Fruit fly (Drosophila melanogaster) whole organism, embryonic: ENCODE data around the gene Ythdc1.
A peak's percentile ranks its signal among the peaks of the same experiment; 100 is the strongest.

Experiments used
- Abd-B ChIP-seq: fragments of 200-800 bp; sonication (Bioruptor generic); optimal IDR thresholded peaks from 2 replicates; lab custom pipeline; 2018; ENCODE audit warnings: missing biosample characterization, mild to moderate bottlenecking, missing genetic modification characterization, moderate library complexity
- BEAF-32 ChIP-seq: fragments of 200-800 bp; sonication (Bioruptor generic); optimal IDR thresholded peaks from 3 replicates; lab custom pipeline; 2017; ENCODE audit warnings: missing biosample characterization, missing genetic modification characterization, mild to moderate bottlenecking, moderate library complexity, missing genetic modification reagents
- Bteb2 ChIP-seq: fragments of 200-800 bp; sonication (Bioruptor generic); optimal IDR thresholded peaks from 2 replicates; lab custom pipeline; 2016; ENCODE audit warnings: missing biosample characterization, missing genetic modification characterization
- CG10321 ChIP-seq: fragments of 200-800 bp; sonication (Bioruptor generic); IDR thresholded peaks from 2 replicates; pipeline ENCODE4 v1.3.6; 2022; ENCODE audit warnings: missing biosample characterization, missing genetic modification characterization
- CG12071 ChIP-seq: fragments of 200-800 bp; sonication (Bioruptor generic); optimal IDR thresholded peaks from 3 replicates; lab custom pipeline; 2018; ENCODE audit warnings: missing biosample characterization, mild to moderate bottlenecking, missing genetic modification characterization
- CG13287 ChIP-seq: fragments of 200-800 bp; sonication (Bioruptor generic); IDR thresholded peaks from 2 replicates; pipeline ENCODE4 v1.3.6; 2022; ENCODE audit warnings: missing biosample characterization, missing genetic modification characterization; ENCODE audit not compliant: partially characterized antibody
- CG13775 ChIP-seq: fragments of 200-800 bp; sonication (Bioruptor generic); optimal IDR thresholded peaks from 3 replicates; lab custom pipeline; 2017; ENCODE audit warnings: missing biosample characterization, mild to moderate bottlenecking, missing genetic modification characterization
- CG14050 ChIP-seq: fragments of 200-800 bp; sonication (Bioruptor generic); IDR thresholded peaks from 3 replicates; pipeline ENCODE4 v1.3.6; 2022; ENCODE audit warnings: missing biosample characterization, missing genetic modification characterization
- CG14965 ChIP-seq: fragments of 200-800 bp; sonication (Bioruptor generic); optimal IDR thresholded peaks from 2 replicates; lab custom pipeline; 2016; ENCODE audit warnings: missing biosample characterization, missing genetic modification characterization, borderline replicate concordance
- CG15073 ChIP-seq: fragments of 200-800 bp; sonication (Bioruptor generic); optimal IDR thresholded peaks from 2 replicates; lab custom pipeline; 2016; ENCODE audit warnings: missing biosample characterization, missing genetic modification characterization
- CG16863 ChIP-seq: fragments of 200-800 bp; sonication (Bioruptor generic); optimal IDR thresholded peaks from 3 replicates; lab custom pipeline; 2016; ENCODE audit warnings: missing biosample characterization, missing genetic modification characterization
- CG17802 ChIP-seq: fragments of 200-800 bp; sonication (Bioruptor generic); optimal IDR thresholded peaks from 2 replicates; lab custom pipeline; 2018; ENCODE audit warnings: missing biosample characterization, mild to moderate bottlenecking, missing genetic modification characterization, moderate library complexity
- CG1792 ChIP-seq: fragments of 200-800 bp; sonication (Bioruptor generic); optimal IDR thresholded peaks from 2 replicates; lab custom pipeline; 2016; ENCODE audit warnings: missing biosample characterization, missing genetic modification characterization
- CG18476 ChIP-seq: fragments of 200-800 bp; sonication (Bioruptor generic); optimal IDR thresholded peaks from 2 replicates; lab custom pipeline; 2016; ENCODE audit warnings: missing biosample characterization, mild to moderate bottlenecking, missing genetic modification characterization
- CG31365 ChIP-seq: fragments of 200-800 bp; sonication (Bioruptor generic); optimal IDR thresholded peaks from 2 replicates; lab custom pipeline; 2018; ENCODE audit warnings: missing biosample characterization, mild to moderate bottlenecking, missing genetic modification characterization
- CG32767 ChIP-seq: fragments of 200-800 bp; sonication (Bioruptor generic); IDR thresholded peaks from 2 replicates; pipeline ENCODE4 v1.3.6; 2022; ENCODE audit warnings: missing biosample characterization, missing genetic modification characterization
- CG4282 ChIP-seq: fragments of 200-800 bp; sonication (Bioruptor generic); optimal IDR thresholded peaks from 2 replicates; lab custom pipeline; 2016; ENCODE audit warnings: missing biosample characterization, missing genetic modification characterization
- CG43689 ChIP-seq: fragments of 200-800 bp; sonication (Bioruptor generic); IDR thresholded peaks from 2 replicates; pipeline ENCODE4 v1.3.6; 2022; ENCODE audit warnings: missing biosample characterization, missing genetic modification characterization
- CG5180 ChIP-seq: fragments of 200-800 bp; sonication (Bioruptor generic); optimal IDR thresholded peaks from 3 replicates; lab custom pipeline; 2017; ENCODE audit warnings: missing biosample characterization, missing genetic modification characterization, mild to moderate bottlenecking, moderate library complexity, missing genetic modification reagents
- CG5245 ChIP-seq: fragments of 200-800 bp; sonication (Bioruptor generic); optimal IDR thresholded peaks from 3 replicates; lab custom pipeline; 2016; ENCODE audit warnings: missing biosample characterization, missing genetic modification characterization
- CG6272 ChIP-seq: fragments of 200-800 bp; sonication (Bioruptor generic); IDR thresholded peaks from 2 replicates; pipeline ENCODE4 v1.3.6; 2022; ENCODE audit warnings: missing biosample characterization, missing genetic modification characterization
- CG6791 ChIP-seq: fragments of 200-800 bp; sonication (Bioruptor generic); IDR thresholded peaks from 3 replicates; pipeline ENCODE4 v1.3.6; 2022; ENCODE audit warnings: missing biosample characterization, missing genetic modification characterization; ENCODE audit not compliant: partially characterized antibody
- CG7357 ChIP-seq: fragments of 200-800 bp; sonication (Bioruptor generic); IDR thresholded peaks from 3 replicates; pipeline ENCODE4 v1.3.6; 2022; ENCODE audit warnings: missing biosample characterization, missing genetic modification characterization
- CG7786 ChIP-seq: fragments of 200-800 bp; sonication (Bioruptor generic); optimal IDR thresholded peaks from 2 replicates; lab custom pipeline; 2016; ENCODE audit warnings: missing biosample characterization, missing genetic modification characterization
- CG9727 ChIP-seq: fragments of 200-800 bp; sonication (Bioruptor generic); optimal IDR thresholded peaks from 3 replicates; lab custom pipeline; 2017; ENCODE audit warnings: missing biosample characterization, mild to moderate bottlenecking, missing genetic modification characterization
- CG9817 ChIP-seq: fragments of 200-800 bp; sonication (Bioruptor generic); optimal IDR thresholded peaks from 2 replicates; lab custom pipeline; 2018; ENCODE audit warnings: missing biosample characterization, mild to moderate bottlenecking, missing genetic modification characterization, moderate library complexity
- Dfd ChIP-seq, 2 experiments: fragments of >200 bp; optimal IDR thresholded peaks; 2 replicates each; lab custom pipeline; 2017; ENCODE audit warnings: missing biosample characterization in 2 of 2, missing genetic modification characterization in 2 of 2
- Dip3 ChIP-seq: fragments of 200-800 bp; sonication (Bioruptor generic); optimal IDR thresholded peaks from 3 replicates; lab custom pipeline; 2016; ENCODE audit warnings: missing biosample characterization, missing genetic modification characterization
- Doc2 ChIP-seq: fragments of 200-800 bp; sonication (Bioruptor generic); IDR thresholded peaks from 2 replicates; pipeline ENCODE4 v1.3.6; 2022; ENCODE audit warnings: missing biosample characterization, missing genetic modification characterization
- Hand ChIP-seq: fragments of 200-800 bp; sonication (Bioruptor generic); optimal IDR thresholded peaks from 2 replicates; lab custom pipeline; 2017; ENCODE audit warnings: mild to moderate bottlenecking, missing biosample characterization, missing genetic modification reagents, missing genetic modification characterization
- Hmx ChIP-seq: fragments of 200-800 bp; sonication (Bioruptor generic); optimal IDR thresholded peaks from 2 replicates; lab custom pipeline; 2016; ENCODE audit warnings: missing biosample characterization, missing genetic modification characterization
- NK7.1 ChIP-seq: fragments of 200-800 bp; sonication (Bioruptor generic); optimal IDR thresholded peaks from 3 replicates; lab custom pipeline; 2016; ENCODE audit warnings: missing biosample characterization, missing genetic modification characterization
- Trl ChIP-seq, 3 experiments: fragments of >200 bp in 2 of 3; fragments of 200-800 bp in 1 of 3; sonication (Bioruptor generic) in 1 of 3; optimal IDR thresholded peaks; 2 replicates in 1 of 3; 3 replicates in 2 of 3; lab custom pipeline; 2016 to 2017; ENCODE audit warnings: missing biosample characterization in 1 of 3, missing genetic modification characterization in 1 of 3
- chn ChIP-seq: fragments of 200-800 bp; sonication (Bioruptor generic); optimal IDR thresholded peaks from 2 replicates; lab custom pipeline; 2016; ENCODE audit warnings: missing biosample characterization, missing genetic modification characterization
- disco-r ChIP-seq: fragments of 200-800 bp; sonication (Bioruptor generic); optimal IDR thresholded peaks from 2 replicates; lab custom pipeline; 2016; ENCODE audit warnings: missing biosample characterization, missing genetic modification characterization
- dm ChIP-seq: fragments of 200-800 bp; sonication (Bioruptor generic); optimal IDR thresholded peaks from 3 replicates; lab custom pipeline; 2016; ENCODE audit warnings: missing biosample characterization, missing genetic modification characterization
- emc ChIP-seq: fragments of 200-800 bp; sonication (Bioruptor generic); optimal IDR thresholded peaks from 2 replicates; lab custom pipeline; 2016; ENCODE audit warnings: missing biosample characterization, missing genetic modification characterization
- gce ChIP-seq: fragments of 200-800 bp; sonication (Bioruptor generic); IDR thresholded peaks from 3 replicates; pipeline ENCODE4 v1.3.6; 2022; ENCODE audit warnings: missing biosample characterization, missing genetic modification characterization
- her ChIP-seq: fragments of 200-800 bp; sonication (Bioruptor generic); optimal IDR thresholded peaks from 2 replicates; lab custom pipeline; 2016; ENCODE audit warnings: missing biosample characterization, missing genetic modification characterization
- jigr1 ChIP-seq: fragments of 200-800 bp; sonication (Bioruptor generic); IDR thresholded peaks from 3 replicates; pipeline ENCODE4 v1.3.6; 2022; ENCODE audit warnings: missing biosample characterization, missing genetic modification characterization
- lmd ChIP-seq: fragments of 200-800 bp; sonication (Bioruptor generic); IDR thresholded peaks from 2 replicates; pipeline ENCODE4 v1.3.6; 2022; ENCODE audit warnings: missing biosample characterization, missing genetic modification characterization
- pan ChIP-seq, 4 experiments: fragments of >200 bp in 3 of 4; fragments of 200-800 bp in 1 of 4; sonication (Bioruptor generic) in 1 of 4; optimal IDR thresholded peaks in 3 of 4; IDR thresholded peaks in 1 of 4; 2 replicates each; pipeline versions ENCODE4 v1.3.6 to Lab custom; 2017 to 2022; ENCODE audit warnings: missing biosample characterization in 2 of 4, missing genetic modification characterization in 2 of 4, mixed read lengths in 1 of 4
- pzg ChIP-seq: fragments of 200-800 bp; sonication (Bioruptor generic); optimal IDR thresholded peaks from 3 replicates; lab custom pipeline; 2018; ENCODE audit warnings: missing biosample characterization, mild to moderate bottlenecking, missing genetic modification characterization, moderate library complexity
- ro ChIP-seq: fragments of 200-800 bp; sonication (Bioruptor generic); IDR thresholded peaks from 2 replicates; pipeline ENCODE4 v1.3.6; 2022; ENCODE audit warnings: missing biosample characterization, missing genetic modification characterization
- run ChIP-seq: fragments of 200-800 bp; sonication (Bioruptor generic); optimal IDR thresholded peaks from 3 replicates; lab custom pipeline; 2018; ENCODE audit warnings: missing biosample characterization, mild to moderate bottlenecking, missing genetic modification characterization
- scrt ChIP-seq: fragments of 200-800 bp; sonication (Bioruptor generic); optimal IDR thresholded peaks from 2 replicates; lab custom pipeline; 2018; ENCODE audit warnings: missing biosample characterization, mild to moderate bottlenecking, missing genetic modification characterization, moderate library complexity
- stc ChIP-seq: fragments of 200-800 bp; sonication (Bioruptor generic); IDR thresholded peaks from 2 replicates; pipeline ENCODE4 v1.3.6; 2022; ENCODE audit warnings: missing biosample characterization, missing genetic modification characterization
- vnd ChIP-seq: fragments of 200-800 bp; sonication (Bioruptor generic); IDR thresholded peaks from 3 replicates; pipeline ENCODE4 v1.3.6; 2022; ENCODE audit warnings: missing biosample characterization, missing genetic modification characterization; ENCODE audit not compliant: partially characterized antibody
- wdn ChIP-seq: fragments of 200-800 bp; sonication (Bioruptor generic); IDR thresholded peaks from 2 replicates; pipeline ENCODE4 v1.3.6; 2022; ENCODE audit warnings: missing biosample characterization, missing genetic modification characterization
- zf30C ChIP-seq: fragments of 200-800 bp; sonication (Bioruptor generic); optimal IDR thresholded peaks from 3 replicates; lab custom pipeline; 2018; ENCODE audit warnings: missing biosample characterization, mild to moderate bottlenecking, missing genetic modification characterization

Ythdc1 gene

DNA sequence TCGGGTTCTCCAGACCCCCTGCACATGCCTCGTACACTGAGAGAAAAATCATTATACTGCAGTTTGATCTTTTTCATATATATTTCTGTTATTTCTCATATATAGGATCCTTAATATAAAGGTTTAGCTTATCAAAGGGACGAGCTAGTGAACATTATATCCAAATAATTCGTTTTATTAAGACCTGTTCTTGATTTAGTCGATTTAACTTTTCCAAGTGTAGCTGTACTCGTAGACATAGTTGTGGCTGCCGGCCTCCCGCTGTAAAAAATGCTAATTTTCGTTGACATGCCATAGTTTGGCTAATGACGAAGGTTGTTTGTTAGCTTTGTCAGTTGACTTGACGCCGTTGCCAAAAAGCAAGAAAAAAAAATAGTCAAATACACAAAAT, 8.5 kb upstream of the Ythdc1 start (continued):
- TF ChIP-seq Dfd (GFP tag; optimal IDR thresholded peaks at IDR 0.05; lab: Kevin White, UChicago): no peak
- TF ChIP-seq Trl (optimal IDR thresholded peaks at IDR 0.05; lab: Kevin White, UChicago): no peak
- peak; percentile 75 for TF ChIP-seq Trl (GFP tag; optimal IDR thresholded peaks at IDR 0.05; lab: Kevin White, UChicago)
- TF ChIP-seq pan (optimal IDR thresholded peaks at IDR 0.05; lab: Kevin White, UChicago): no peak
- TF ChIP-seq pan (GFP tag; optimal IDR thresholded peaks at IDR 0.05 in 1 of 2, IDR thresholded peaks at IDR 0.05 in 1 of 2): peak in 1 of 2 experiments; percentile 89
- TF ChIP-seq her (GFP tag; lab: Kevin White, UChicago): peak; percentile 69
- peak; percentile 84 for TF ChIP-seq Dip3 (GFP tag; lab: Kevin White, UChicago)
- peak; percentile 79 for TF ChIP-seq stc
- peak; percentile 60 for TF ChIP-seq NK7.1 (GFP tag; lab: Kevin White, UChicago)
- peak; percentile 73 for TF ChIP-seq CG9817
- TF ChIP-seq dm (GFP tag; lab: Kevin White, UChicago): peak; percentile 33
- peak; percentile 65 for TF ChIP-seq CG31365 (tag; lab: Kevin White, UChicago)
- peak; percentile 56; the same call in 1 of the 2 replicates for TF ChIP-seq CG32767 (GFP tag; lab: Robert Waterston, UW)
- TF ChIP-seq run (tag; lab: Kevin White, UChicago): peak; percentile 78
- peak; percentile 69 for TF ChIP-seq Hand (GFP tag; lab: Kevin White, UChicago)
- no peak for TF ChIP-seq pzg (GFP tag; lab: Kevin White, UChicago)
- peak; percentile 30 for TF ChIP-seq CG15073 (GFP tag; lab: Kevin White, UChicago)
- peak; percentile 47 for TF ChIP-seq CG5180 (GFP tag; lab: Kevin White, UChicago)
- TF ChIP-seq CG14050 (GFP tag; lab: Robert Waterston, UW): peak; percentile 79
- TF ChIP-seq scrt (GFP tag; lab: Kevin White, UChicago): peak; percentile 82
- TF ChIP-seq CG7786 (GFP tag; lab: Kevin White, UChicago): peak; percentile 51
- TF ChIP-seq CG13775 (GFP tag; lab: Kevin White, UChicago): peak; percentile 77
- peak; percentile 56 for TF ChIP-seq Hmx (GFP tag; lab: Kevin White, UChicago)
- peak; percentile 85 for TF ChIP-seq CG9727 (GFP tag; lab: Kevin White, UChicago)
- peak; percentile 86 for TF ChIP-seq CG18476 (GFP tag; lab: Kevin White, UChicago)
- TF ChIP-seq gce (GFP tag; lab: Robert Waterston, UW): peak; percentile 74; the same call in 1 of the 3 replicates
- no peak for TF ChIP-seq CG6791 (GFP tag; lab: Robert Waterston, UW)
- peak; percentile 69 for TF ChIP-seq CG43689 (GFP tag; lab: Robert Waterston, UW)
- peak; percentile 41 for TF ChIP-seq emc (GFP tag; lab: Kevin White, UChicago)
- peak; percentile 58 for TF ChIP-seq CG6272 (GFP tag; lab: Robert Waterston, UW)
- peak; percentile 85 for TF ChIP-seq wdn (GFP tag; lab: Robert Waterston, UW)
- peak; percentile 88 for TF ChIP-seq lmd (GFP tag; lab: Robert Waterston, UW)
- peak; percentile 71 for TF ChIP-seq CG5245
- peak; percentile 83 for TF ChIP-seq Abd-B (GFP tag; lab: Kevin White, UChicago)
- TF ChIP-seq vnd: no peak
- TF ChIP-seq CG10321: peak; percentile 58
- TF ChIP-seq BEAF-32 (GFP tag; lab: Kevin White, UChicago): no peak
- TF ChIP-seq CG16863 (GFP tag; lab: Kevin White, UChicago): peak; percentile 73
- TF ChIP-seq CG17802 (tag; lab: Kevin White, UChicago): peak; percentile 63
- peak; percentile 71 for TF ChIP-seq CG7357
- TF ChIP-seq zf30C (GFP tag; lab: Kevin White, UChicago): peak; percentile 79
- no peak for TF ChIP-seq CG13287 (GFP tag; lab: Robert Waterston, UW)
- TF ChIP-seq CG14965: peak; percentile 33
- no peak for TF ChIP-seq CG4282
- TF ChIP-seq chn: peak; percentile 78
- TF ChIP-seq CG1792 (GFP tag; lab: Kevin White, UChicago): peak; percentile 58
- TF ChIP-seq Doc2: no peak
- TF ChIP-seq ro (GFP tag; lab: Robert Waterston, UW): peak; percentile 62
- peak; percentile 67 for TF ChIP-seq disco-r
- TF ChIP-seq jigr1 (GFP tag; lab: Robert Waterston, UW): no peak
- TF ChIP-seq Bteb2 (GFP tag; lab: Kevin White, UChicago): peak; percentile 78
- TF ChIP-seq CG12071 (GFP tag; lab: Kevin White, UChicago): peak; percentile 70
